Worm (Caenorhabditis elegans): ENCODE measurements around the gene frpr-6.

DNA sequence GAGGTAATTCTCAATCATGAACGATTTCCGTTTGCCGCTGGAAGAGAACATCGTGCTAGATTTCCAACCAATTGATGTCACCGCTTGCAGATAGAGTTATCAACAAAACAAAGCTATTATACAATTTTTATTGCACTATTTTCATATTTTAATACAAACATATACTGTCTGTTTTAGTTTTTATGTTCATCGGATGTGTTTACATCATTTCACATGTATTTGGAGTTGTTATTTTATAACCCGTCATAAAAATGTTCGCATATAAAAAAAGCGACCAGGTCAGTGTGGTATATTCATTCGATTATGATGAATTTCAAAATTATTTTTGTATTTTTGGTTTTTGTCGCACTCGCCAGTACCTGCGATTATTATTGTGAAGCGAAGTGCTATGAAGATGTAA lies 22.2 kb upstream of the frpr-6 start, which contains the start of gene F21C10.11:
- TF ChIP-seq let-607 (tag; optimal IDR thresholded peaks at IDR 0.05) = no peak
- TF ChIP-seq lin-35 (GFP tag; optimal IDR thresholded peaks at IDR 0.05) = no peak
- TF ChIP-seq hlh-26 (GFP tag; conservative IDR thresholded peaks at IDR 0.05) = no peak
- no peak for TF ChIP-seq nfya-2 (GFP tag; IDR thresholded peaks at IDR 0.05)
- no peak for TF ChIP-seq Y67H2A.10 (GFP tag; conservative IDR thresholded peaks at IDR 0.05)
- no peak for TF ChIP-seq sea-2 (GFP tag; IDR thresholded peaks at IDR 0.05)
- no peak for TF ChIP-seq hmg-20 (GFP tag; IDR thresholded peaks at IDR 0.05)
- TF ChIP-seq ccch-3 (GFP tag; optimal IDR thresholded peaks at IDR 0.05) = no peak
- TF ChIP-seq him-1 (tag; optimal IDR thresholded peaks at IDR 0.05) = no peak
